Worm (Caenorhabditis elegans): ENCODE results near the gene W06D11.3.

Gene W06D11.3

DNA sequence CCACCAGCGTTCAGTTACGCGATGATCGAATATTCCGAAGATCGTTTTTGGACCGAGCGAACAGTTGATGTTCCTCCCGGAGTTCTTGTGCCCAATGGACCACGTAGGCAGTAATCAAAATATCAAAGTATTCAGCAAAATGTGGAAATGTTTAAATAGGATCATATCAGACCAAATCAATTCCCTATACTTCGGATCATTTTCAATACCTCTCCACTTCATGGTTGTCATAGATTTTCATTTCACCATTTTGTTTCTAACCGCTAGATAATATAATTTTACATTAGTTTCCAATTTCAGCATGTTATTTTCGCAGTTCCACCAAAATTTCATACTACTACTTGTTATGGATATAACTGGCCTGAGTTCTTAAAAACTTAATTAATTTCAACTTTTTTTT is 19.1 kb downstream of the W06D11.3 start:
- TF ChIP-seq nhr-237 (tag; optimal IDR thresholded peaks at IDR 0.05) (no peak), ham-2 (GFP tag; optimal IDR thresholded peaks at IDR 0.05) (no peak), snpc-4 (tag; optimal IDR thresholded peaks at IDR 0.05) (no peak), mab-5 (tag; optimal IDR thresholded peaks at IDR 0.05) (no peak), lin-32 (GFP tag; optimal IDR thresholded peaks at IDR 0.05) (no peak), elt-1 (tag; optimal IDR thresholded peaks at IDR 0.05; ENCODE audit: borderline replicate concordance, insufficient read depth) (no peak), elt-3 (tag; optimal IDR thresholded peaks at IDR 0.05) (no peak), unc-39 (tag; optimal IDR thresholded peaks at IDR 0.05) (no peak), flh-1 (GFP tag; optimal IDR thresholded peaks at IDR 0.05) (no peak), lin-13 (tag; optimal IDR thresholded peaks at IDR 0.05) (no peak), drap-1 (GFP tag; optimal IDR thresholded peaks at IDR 0.05) (no peak), blmp-1 (tag; optimal IDR thresholded peaks at IDR 0.05) (no peak), lsy-2 (tag; optimal IDR thresholded peaks at IDR 0.05) (no peak), zip-8 (tag; optimal IDR thresholded peaks at IDR 0.05) (no peak), M03D4.4 (tag; optimal IDR thresholded peaks at IDR 0.05) (no peak), pha-4 (tag; optimal IDR thresholded peaks at IDR 0.05) (no peak)

DNA sequence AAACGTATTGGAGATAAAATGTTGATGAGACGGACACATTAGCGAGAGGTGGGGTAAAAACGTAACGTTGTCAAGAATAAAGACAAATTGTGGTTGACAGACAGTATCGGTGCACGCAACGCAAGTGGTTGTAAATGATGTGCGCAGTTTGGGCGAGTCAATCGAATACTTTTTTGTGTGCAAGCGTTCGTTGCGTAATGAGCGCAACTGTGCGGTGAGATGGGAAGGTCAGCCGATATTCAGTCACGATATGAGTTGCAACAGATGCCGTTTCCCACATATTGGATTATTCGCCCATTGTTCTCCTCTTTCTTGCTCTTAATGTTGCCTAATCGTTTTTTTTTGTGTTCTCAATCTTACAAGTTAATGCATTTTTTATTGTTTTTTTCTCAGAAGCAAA is 22.3 kb downstream of the W06D11.3 start, which contains the start of gene ceh-40:
TSS of gene ceh-40 (minus strand) at position 41 of the 400 bp plus-strand sequence.
- TF ChIP-seq elt-3 (tag; optimal IDR thresholded peaks at IDR 0.05): no peak
- no peak for TF ChIP-seq sptf-1 (tag; optimal IDR thresholded peaks at IDR 0.05)
- TF ChIP-seq zip-8 (tag; optimal IDR thresholded peaks at IDR 0.05): peak; percentile 50
- no peak for TF ChIP-seq ztf-11 (tag; optimal IDR thresholded peaks at IDR 0.05)
- no peak for TF ChIP-seq nhr-237 (tag; optimal IDR thresholded peaks at IDR 0.05)
- TF ChIP-seq ham-2 (GFP tag; optimal IDR thresholded peaks at IDR 0.05): no peak
- TF ChIP-seq blmp-1 (tag; optimal IDR thresholded peaks at IDR 0.05): no peak
- no peak for TF ChIP-seq lin-13 (tag; optimal IDR thresholded peaks at IDR 0.05)
- no peak for TF ChIP-seq bed-3 (GFP tag; optimal IDR thresholded peaks at IDR 0.05)
- TF ChIP-seq mep-1 (tag; optimal IDR thresholded peaks at IDR 0.05): no peak
- no peak for TF ChIP-seq flh-1 (GFP tag; optimal IDR thresholded peaks at IDR 0.05)
- no peak for TF ChIP-seq lin-32 (GFP tag; optimal IDR thresholded peaks at IDR 0.05)
- TF ChIP-seq snpc-4 (tag; optimal IDR thresholded peaks at IDR 0.05): no peak
- no peak for TF ChIP-seq nhr-12 (tag; optimal IDR thresholded peaks at IDR 0.05)
- no peak for TF ChIP-seq pha-4 (tag; optimal IDR thresholded peaks at IDR 0.05)
- TF ChIP-seq cnd-1 (tag; optimal IDR thresholded peaks at IDR 0.05): peak; percentile 36
- no peak for TF ChIP-seq nhr-76 (tag; optimal IDR thresholded peaks at IDR 0.05)
- no peak for TF ChIP-seq mls-2 (tag; optimal IDR thresholded peaks at IDR 0.05)
- TF ChIP-seq ceh-83 (GFP tag; optimal IDR thresholded peaks at IDR 0.05): no peak
- TF ChIP-seq drap-1 (GFP tag; optimal IDR thresholded peaks at IDR 0.05): no peak
- no peak for TF ChIP-seq tbx-8 (GFP tag; optimal IDR thresholded peaks at IDR 0.05)
- TF ChIP-seq lsy-2 (tag; optimal IDR thresholded peaks at IDR 0.05): no peak
- peak; percentile 74 for TF ChIP-seq nhr-2 (tag; optimal IDR thresholded peaks at IDR 0.05)
- no peak for TF ChIP-seq sem-2 (GFP tag; optimal IDR thresholded peaks at IDR 0.05)
- TF ChIP-seq ces-1 (GFP tag; optimal IDR thresholded peaks at IDR 0.05): no peak
- no peak for TF ChIP-seq ceh-43 (GFP tag; optimal IDR thresholded peaks at IDR 0.05)
- no peak for TF ChIP-seq M03D4.4 (tag; optimal IDR thresholded peaks at IDR 0.05)
- peak; percentile 63 for TF ChIP-seq ceh-39 (tag; optimal IDR thresholded peaks at IDR 0.05)
- no peak for TF ChIP-seq unc-120 (tag; optimal IDR thresholded peaks at IDR 0.05; ENCODE audit: poor library complexity, severe bottlenecking)
- peak; percentile 51 for TF ChIP-seq unc-62 (GFP tag; optimal IDR thresholded peaks at IDR 0.05)
- TF ChIP-seq elt-1 (tag; optimal IDR thresholded peaks at IDR 0.05; ENCODE audit: borderline replicate concordance, insufficient read depth): no peak
- TF ChIP-seq mab-5 (tag; optimal IDR thresholded peaks at IDR 0.05): no peak

DNA sequence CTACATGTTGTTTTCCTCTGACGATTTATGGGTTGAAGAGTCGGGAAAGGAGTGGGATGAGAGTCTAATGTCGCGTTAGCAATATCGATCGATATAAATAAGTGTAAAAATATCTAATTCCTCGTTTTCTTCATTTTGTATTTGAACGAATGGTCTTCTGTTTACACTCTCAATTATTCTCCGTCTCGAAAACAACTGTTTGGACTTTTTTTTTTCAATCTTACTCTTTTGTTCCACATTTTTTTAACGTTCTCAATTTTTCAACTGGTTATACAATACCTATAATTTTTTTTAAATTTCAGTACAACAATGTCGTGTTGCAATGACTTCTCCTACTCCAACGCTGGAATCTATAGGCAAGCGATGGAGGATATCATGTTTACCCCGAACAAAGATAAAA is 22.9 kb downstream of the W06D11.3 start, which contains the start of gene F17A2.13:
TSS of gene F17A2.13 (plus strand) at position 301 of the 400 bp plus-strand sequence.
- no peak for TF ChIP-seq drap-1 (GFP tag; optimal IDR thresholded peaks at IDR 0.05)
- no peak for TF ChIP-seq lin-13 (tag; optimal IDR thresholded peaks at IDR 0.05)
- no peak for TF ChIP-seq elt-3 (tag; optimal IDR thresholded peaks at IDR 0.05)
- TF ChIP-seq ham-2 (GFP tag; optimal IDR thresholded peaks at IDR 0.05): no peak
- TF ChIP-seq hlh-1 (tag; optimal IDR thresholded peaks at IDR 0.05): no peak
- TF ChIP-seq nhr-2 (tag; optimal IDR thresholded peaks at IDR 0.05): no peak
- no peak for TF ChIP-seq unc-120 (tag; optimal IDR thresholded peaks at IDR 0.05; ENCODE audit: poor library complexity, severe bottlenecking)
- TF ChIP-seq M03D4.4 (tag; optimal IDR thresholded peaks at IDR 0.05): no peak
- no peak for TF ChIP-seq zip-8 (tag; optimal IDR thresholded peaks at IDR 0.05)
- no peak for TF ChIP-seq lin-32 (GFP tag; optimal IDR thresholded peaks at IDR 0.05)
- TF ChIP-seq tbx-8 (GFP tag; optimal IDR thresholded peaks at IDR 0.05): no peak
- TF ChIP-seq flh-1 (GFP tag; optimal IDR thresholded peaks at IDR 0.05): no peak
- TF ChIP-seq sptf-1 (tag; optimal IDR thresholded peaks at IDR 0.05): no peak
- TF ChIP-seq mep-1 (tag; optimal IDR thresholded peaks at IDR 0.05): no peak
- no peak for TF ChIP-seq nhr-237 (tag; optimal IDR thresholded peaks at IDR 0.05)
- no peak for TF ChIP-seq ces-1 (GFP tag; optimal IDR thresholded peaks at IDR 0.05)
- no peak for TF ChIP-seq blmp-1 (tag; optimal IDR thresholded peaks at IDR 0.05)
- TF ChIP-seq ceh-39 (tag; optimal IDR thresholded peaks at IDR 0.05): no peak

All from whole organism, mixed stage, embryonic.